Worm (Caenorhabditis elegans) whole organism, L4 larva: ENCODE data around the gene shw-1.

Experiments
- R02D3.7 ChIP-seq: fragments of 150-350 bp; sonication (generic microtip); optimal IDR thresholded peaks from 3 replicates; lab custom pipeline; 2014; ENCODE audit warnings: missing biosample characterization, missing genetic modification characterization
- aha-1 ChIP-seq: fragments of 150-350 bp; peaks from one replicate; lab custom pipeline; 2014; ENCODE audit warnings: missing biosample characterization, missing genetic modification characterization
- fkh-10 ChIP-seq: fragments of 150-350 bp; optimal IDR thresholded peaks from 2 replicates; lab custom pipeline; 2014; ENCODE audit warnings: missing biosample characterization, missing genetic modification reagents, missing genetic modification characterization
- lin-39 ChIP-seq: fragments of 150-350 bp; optimal IDR thresholded peaks from 2 replicates; lab custom pipeline; 2014; ENCODE audit warnings: missing biosample characterization, missing genetic modification reagents, missing genetic modification characterization
- lir-3 ChIP-seq: sonication (generic microtip); optimal IDR thresholded peaks from 2 replicates; lab custom pipeline; 2016; ENCODE audit warnings: mild to moderate bottlenecking, missing genetic modification characterization, missing compliant biosample characterization
- mdl-1 ChIP-seq, 2 experiments: fragments of 150-350 bp in 1 of 2; sonication (generic microtip) in 1 of 2; optimal IDR thresholded peaks; 2 replicates each; lab custom pipeline; 2014 to 2017; ENCODE audit warnings: missing biosample characterization in 2 of 2, missing genetic modification characterization in 2 of 2
- nhr-237 ChIP-seq: sonication (generic microtip); optimal IDR thresholded peaks from 2 replicates; lab custom pipeline; 2017; ENCODE audit warnings: missing biosample characterization, missing genetic modification characterization
- nhr-42 ChIP-seq: fragments of 200-800 bp; sonication (Bioruptor generic); IDR thresholded peaks from 2 replicates; pipeline ENCODE4 v1.3.6; 2022; ENCODE audit warnings: missing genetic modification characterization, missing compliant biosample characterization
- nhr-76 ChIP-seq: fragments of 150-350 bp; optimal IDR thresholded peaks from 2 replicates; lab custom pipeline; 2014; ENCODE audit warnings: missing biosample characterization, missing genetic modification characterization
- pqm-1 ChIP-seq: sonication (generic microtip); optimal IDR thresholded peaks from 2 replicates; lab custom pipeline; 2017; ENCODE audit warnings: missing biosample characterization, missing genetic modification characterization
- skn-1 ChIP-seq: fragments of 150-350 bp; optimal IDR thresholded peaks from 2 replicates; lab custom pipeline; 2014; ENCODE audit warnings: missing biosample characterization, missing genetic modification characterization
- snpc-4 ChIP-seq: fragments of 150-350 bp; optimal IDR thresholded peaks from 2 replicates; lab custom pipeline; 2014; ENCODE audit warnings: missing biosample characterization, missing genetic modification characterization
- unc-62 ChIP-seq, 3 experiments: fragments of 150-350 bp in 1 of 3; sonication (generic microtip); optimal IDR thresholded peaks in 2 of 3; peaks in 1 of 3; 1 replicate in 1 of 3; 2 replicates in 2 of 3; lab custom pipeline; 2014 to 2017; ENCODE audit warnings: missing biosample characterization in 3 of 3, missing genetic modification characterization in 3 of 3, missing genetic modification reagents in 3 of 3, missing genotype in 1 of 3

DNA sequence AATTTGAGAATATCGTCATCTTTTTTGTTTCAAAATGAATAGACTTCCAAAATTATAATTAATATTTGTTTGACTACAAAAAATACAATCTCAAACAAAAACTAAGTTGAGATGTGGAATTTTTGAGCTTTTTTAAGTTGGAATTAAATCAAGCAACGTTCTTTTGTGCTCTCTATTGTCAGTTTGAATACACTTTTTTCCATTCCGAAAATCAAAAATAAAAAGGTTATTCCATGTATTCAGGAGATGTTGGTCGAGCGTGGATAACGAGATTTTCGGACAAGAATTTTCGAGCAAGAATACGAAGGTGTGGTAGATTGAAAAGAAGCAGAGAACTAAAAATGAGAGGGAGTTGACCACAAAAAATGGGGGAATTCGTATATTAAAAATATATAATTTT, 48.9 kb upstream of the shw-1 start:
- no peak for TF ChIP-seq unc-62 (GFP tag; optimal IDR thresholded peaks at IDR 0.05 in 1 of 2; lab: Kevin White, UChicago)
- no peak for TF ChIP-seq unc-62 (tag; optimal IDR thresholded peaks at IDR 0.05; lab: Kevin White, UChicago)
- TF ChIP-seq nhr-237 (tag; lab: Kevin White, UChicago), result no peak
- no peak for TF ChIP-seq lin-39 (tag; lab: Kevin White, UChicago)
- no peak for TF ChIP-seq mdl-1 (tag; optimal IDR thresholded peaks at IDR 0.05; lab: Kevin White, UChicago)
- TF ChIP-seq lir-3 (tag; lab: Kevin White, UChicago), result no peak
- TF ChIP-seq nhr-76 (tag; lab: Kevin White, UChicago), result no peak
- TF ChIP-seq aha-1, result no peak
- TF ChIP-seq fkh-10 (GFP tag; lab: Kevin White, UChicago), result peak; percentile 58
- TF ChIP-seq nhr-42 (GFP tag; lab: Robert Waterston, UW), result no peak
- no peak for TF ChIP-seq skn-1 (tag; lab: Kevin White, UChicago)
- TF ChIP-seq R02D3.7 (tag; lab: Kevin White, UChicago), result no peak
- no peak for TF ChIP-seq snpc-4 (tag; lab: Kevin White, UChicago)
- no peak for TF ChIP-seq pqm-1 (tag; lab: Kevin White, UChicago)
